Fruit fly (Drosophila melanogaster): ENCODE results near the gene CG32756.

The CG32756 gene

dm6 chrX:5947870-5948498, 2.5 kb downstream of the CG32756 start, which contains the start of gene CG6041:
Gene CG6041, plus strand, starts transcription at chrX:5948160.
- peak; percentile 30 for TF ChIP-seq noc (tag; optimal IDR thresholded peaks at IDR 0.05)

DNA sequence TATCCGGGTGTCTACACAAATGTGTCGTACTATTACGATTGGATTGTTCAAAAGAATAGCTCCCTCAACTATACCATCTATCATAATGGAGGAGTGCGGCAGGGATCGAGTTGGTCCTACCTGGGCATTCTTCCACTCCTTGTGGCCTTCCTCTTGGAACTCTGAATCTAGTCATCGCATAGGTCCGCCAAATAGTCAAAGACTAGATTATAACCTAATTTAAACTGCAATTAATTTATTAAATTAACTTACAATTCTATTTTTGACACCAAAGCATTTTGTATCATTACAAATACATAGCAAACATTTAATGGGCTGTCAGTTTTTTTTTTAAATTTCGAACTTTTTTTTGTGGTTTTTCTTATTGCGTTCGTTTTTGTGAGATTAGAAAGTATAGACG, 4.5 kb downstream of the CG32756 start, which contains the start of gene CG32755:
TSS of gene CG32755 (plus strand) at position 301 of the 400 bp plus-strand sequence.
- TF ChIP-seq noc (tag; optimal IDR thresholded peaks at IDR 0.05): no peak

DNA sequence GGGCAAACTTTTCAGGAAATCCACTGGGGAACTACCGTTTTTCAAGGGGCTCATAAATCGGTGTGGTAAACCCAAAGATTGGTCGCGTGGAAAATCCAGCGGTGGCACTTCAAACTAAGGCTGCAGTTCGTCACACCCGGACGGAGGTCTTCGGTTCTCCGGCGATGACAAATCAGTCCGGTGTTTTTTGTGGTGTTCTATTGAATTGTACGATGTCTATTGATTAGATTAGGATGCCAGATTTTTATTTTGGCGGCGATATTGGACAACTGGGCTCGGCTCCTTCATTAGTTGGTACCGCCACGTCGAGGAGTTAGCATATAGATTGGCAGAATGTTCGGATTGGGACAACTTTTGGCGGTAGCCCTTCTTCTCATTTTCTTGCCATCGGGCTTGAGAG, 6.8 kb downstream of the CG32756 start, which contains the start of gene CG6048:
TSS of gene CG6048 (plus strand) at position 301 of the 400 bp plus-strand sequence.
- no peak for TF ChIP-seq noc (tag; optimal IDR thresholded peaks at IDR 0.05)

DNA sequence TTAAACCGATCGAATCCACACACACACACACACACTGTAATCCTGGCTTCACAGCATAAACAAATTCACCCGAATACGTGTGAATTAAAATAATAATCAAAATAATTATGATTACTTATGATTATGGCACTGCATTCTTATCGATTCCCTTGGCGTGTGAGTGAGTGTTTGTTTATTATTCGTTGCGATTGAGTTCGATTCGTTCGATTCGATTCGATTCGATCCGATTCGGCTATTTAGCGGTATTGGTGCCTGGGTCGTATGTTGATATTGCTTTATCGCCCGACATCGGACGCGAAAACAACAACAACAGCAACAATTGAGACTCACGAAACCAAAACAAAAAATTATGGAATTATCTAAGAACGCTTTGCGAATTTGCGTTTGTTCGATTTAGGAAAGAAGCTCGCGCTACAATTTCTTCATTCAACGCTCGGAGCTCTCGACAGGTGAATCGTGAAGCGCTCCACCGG, 9.8 kb downstream of the CG32756 start, which contains the start of gene CG6067:
TSS of gene CG6067 (plus strand) at position 423 of the 473 bp plus-strand sequence.
- TF ChIP-seq noc (tag; optimal IDR thresholded peaks at IDR 0.05): no peak

DNA sequence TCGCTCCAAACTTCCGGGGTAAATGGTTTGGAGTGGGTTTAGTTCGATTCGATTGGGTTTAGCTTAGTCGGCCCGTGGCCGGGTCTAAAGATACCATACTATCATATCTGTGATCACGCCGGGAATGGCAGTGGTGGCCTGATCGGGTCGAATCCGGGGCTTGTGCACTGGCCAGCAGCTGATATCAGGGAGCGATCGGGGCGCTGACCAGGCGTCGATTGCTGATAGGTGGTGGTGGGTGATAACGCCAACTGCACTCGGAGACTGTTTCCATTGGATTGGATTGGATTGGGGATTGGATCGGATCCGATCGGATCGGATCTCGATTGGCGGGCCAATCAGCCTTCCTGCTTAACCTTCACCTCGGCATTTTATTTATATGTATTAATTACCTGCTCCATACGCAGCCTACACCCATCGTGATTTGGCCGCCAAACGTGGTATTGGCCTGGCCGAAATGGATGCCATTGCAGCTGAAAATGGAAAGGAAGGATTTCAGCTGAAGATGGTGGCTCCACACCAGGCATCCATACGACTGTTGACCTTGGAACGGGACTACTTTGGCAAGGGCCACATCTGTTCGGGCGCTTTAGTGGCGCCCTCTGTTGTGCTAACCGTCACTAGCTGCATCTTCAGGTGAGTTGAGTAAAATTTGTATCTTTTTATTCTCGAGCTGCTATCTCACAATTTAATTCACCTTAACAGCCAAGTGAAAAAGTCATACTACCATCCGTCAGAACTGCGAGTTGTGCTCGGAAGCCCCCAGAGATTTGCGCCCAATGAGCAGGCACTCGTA, 11.4 kb downstream of the CG32756 start:
- no peak for TF ChIP-seq noc (tag; optimal IDR thresholded peaks at IDR 0.05)

DNA sequence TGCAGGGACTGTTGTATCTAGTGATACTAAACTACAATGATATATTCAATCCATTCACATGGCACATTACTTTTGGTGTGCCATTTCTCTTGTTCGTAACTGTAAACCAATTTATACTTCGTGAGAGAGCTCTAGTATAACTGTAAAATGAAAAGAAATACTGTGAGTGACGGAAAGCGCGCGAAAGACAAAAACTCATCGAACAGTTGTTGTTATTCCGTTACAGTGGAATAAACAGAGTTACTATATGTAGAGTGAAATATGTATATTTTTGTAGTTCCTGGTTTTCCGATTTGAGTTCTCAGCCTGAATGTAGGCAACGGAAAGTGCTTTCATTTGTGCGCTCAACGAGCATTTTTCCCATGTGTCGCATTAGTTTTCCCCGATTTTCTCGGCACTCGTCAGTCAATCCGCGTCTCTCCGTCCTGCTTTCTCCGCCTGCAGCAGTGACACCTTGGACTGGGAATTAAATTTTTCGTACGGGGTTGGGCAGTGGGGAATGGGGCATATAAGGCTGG, 18.7 kb downstream of the CG32756 start:
- TF ChIP-seq noc (tag; optimal IDR thresholded peaks at IDR 0.05): no peak

DNA sequence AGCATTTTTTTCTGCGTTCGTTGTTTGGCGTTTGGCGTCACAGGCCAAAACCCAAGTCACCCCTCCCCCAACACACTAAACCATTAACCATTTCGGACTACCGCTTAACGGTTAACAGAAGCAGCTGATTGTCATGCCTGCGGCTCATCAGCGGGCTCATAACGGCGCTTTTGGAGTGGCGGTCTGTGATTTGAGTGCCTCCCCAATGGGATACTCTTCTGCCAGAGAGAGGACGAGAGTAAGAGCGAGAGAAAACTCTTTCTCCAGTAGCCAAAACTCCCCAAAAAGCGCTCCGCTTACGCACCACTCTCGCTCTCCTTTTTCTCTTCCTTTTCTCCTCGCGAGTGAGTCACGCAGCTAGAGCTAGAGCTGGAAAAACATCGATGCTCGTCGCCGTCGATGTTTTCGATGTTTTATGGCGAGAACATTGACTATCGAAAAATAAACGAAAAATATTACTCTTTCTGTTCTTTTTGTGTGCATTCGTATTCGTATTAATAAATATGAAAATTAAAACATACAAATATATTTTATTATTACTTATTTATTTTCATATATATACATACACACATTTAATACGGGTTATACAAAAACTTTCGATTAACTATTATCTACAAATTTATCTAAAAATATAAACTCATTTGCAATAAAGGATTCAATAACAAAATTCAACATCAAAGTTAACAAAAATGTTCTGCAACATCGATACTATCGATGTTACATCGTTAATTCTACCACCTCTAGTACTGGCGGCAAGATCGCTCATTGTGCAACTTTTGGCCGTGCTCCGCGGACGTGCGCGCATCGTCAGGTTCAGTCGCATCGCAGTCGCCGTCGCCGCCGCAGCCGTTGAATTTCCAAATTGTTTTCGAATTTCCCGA, 20.3 kb downstream of the CG32756 start, which contains the start of gene Grip:
TSS of gene Grip (plus strand) at position 763 of the 881 bp plus-strand sequence.
- no peak for TF ChIP-seq noc (tag; optimal IDR thresholded peaks at IDR 0.05)

DNA sequence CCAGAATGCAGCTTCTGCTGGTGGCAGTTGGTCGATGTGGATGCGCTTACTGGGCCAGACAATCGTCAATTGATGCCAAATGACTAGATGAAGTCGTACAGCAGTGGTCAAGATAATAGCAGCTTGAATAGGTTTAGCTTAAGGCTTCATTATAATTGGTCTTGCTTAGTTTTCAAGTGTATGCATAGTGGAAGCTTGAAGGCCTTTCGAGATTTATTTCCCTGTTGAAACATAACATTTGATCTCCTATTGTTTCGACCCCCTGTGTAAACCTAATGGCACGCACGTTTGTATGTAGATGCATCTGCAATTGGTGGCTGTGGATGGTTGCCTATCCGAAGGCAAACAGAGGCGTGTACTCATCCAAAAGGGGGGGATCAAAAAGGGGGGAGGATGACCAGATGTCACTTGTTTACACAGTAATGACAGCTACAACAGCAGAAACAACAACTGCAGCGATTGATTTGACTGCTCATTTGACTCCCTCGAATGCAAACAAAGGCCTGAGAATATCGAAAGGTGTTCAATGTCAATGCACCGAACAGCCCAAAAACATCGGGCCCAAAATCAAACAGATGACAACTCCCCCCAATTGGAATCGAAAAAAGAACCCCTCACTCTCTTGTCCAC, 22.7 kb downstream of the CG32756 start:
- no peak for TF ChIP-seq noc (tag; optimal IDR thresholded peaks at IDR 0.05)

- TF ChIP-seq noc (tag; optimal IDR thresholded peaks at IDR 0.05): no peak
Observed at dm6 chrX:5969860-5970665, 24.6 kb downstream of the CG32756 start.

dm6 chrX:5970666-5971057, 25.2 kb downstream of the CG32756 start:
- TF ChIP-seq noc (tag; optimal IDR thresholded peaks at IDR 0.05): no peak

- TF ChIP-seq noc (tag; optimal IDR thresholded peaks at IDR 0.05): no peak
Observed at dm6 chrX:5972030-5972429, 26.5 kb downstream of the CG32756 start.

dm6 chrX:5973389-5974025, 28.0 kb downstream of the CG32756 start:
- no peak for TF ChIP-seq noc (tag; optimal IDR thresholded peaks at IDR 0.05)

DNA sequence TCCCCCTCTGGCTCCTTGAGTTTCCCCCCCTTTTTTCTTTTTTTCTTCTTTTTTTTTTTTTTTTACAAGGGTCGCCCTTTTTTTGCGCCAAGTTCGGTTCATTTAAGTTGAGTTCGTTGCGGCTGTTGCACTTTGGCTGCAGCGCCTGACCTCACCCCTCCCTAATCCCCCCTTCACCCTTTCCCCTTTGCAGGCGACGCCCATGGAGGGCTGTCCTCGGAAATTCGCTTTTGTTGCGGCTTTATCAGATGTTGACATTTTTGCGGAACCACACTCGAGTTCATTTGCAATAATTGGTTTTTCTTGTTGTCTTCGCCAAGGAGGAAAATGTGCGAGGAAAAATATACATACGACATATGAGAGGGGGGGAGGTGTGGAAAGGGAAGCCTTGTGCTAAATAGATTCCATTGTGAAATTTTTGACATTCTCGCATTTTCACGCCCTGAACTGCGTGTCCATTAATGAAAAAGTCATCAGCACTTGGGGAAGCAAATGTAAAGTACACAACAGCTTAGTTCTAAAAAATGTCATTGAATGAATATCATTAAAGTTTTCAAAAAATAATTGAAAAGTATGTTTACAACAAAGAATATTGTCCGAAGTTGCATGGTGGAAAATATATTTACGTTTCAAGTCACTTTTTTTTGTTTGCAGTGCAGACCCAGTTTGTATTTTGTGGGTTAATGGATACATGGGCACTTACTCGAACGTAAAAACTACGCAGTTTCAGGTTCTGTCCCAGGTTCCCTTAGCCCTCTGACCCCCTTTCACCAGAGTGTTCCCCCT, 29.1 kb downstream of the CG32756 start:
- no peak for TF ChIP-seq noc (tag; optimal IDR thresholded peaks at IDR 0.05)
